Worm (Caenorhabditis elegans): Measurements from ENCODE around the gene ZK418.10.

ZK418.10 gene

ce11 chrIII:7080689-7081088 lies 9.8 kb downstream of the ZK418.10 start, which contains the start of gene ZK418.7:
ZK418.7 (minus strand) TSS chrIII:7080789.
- TF ChIP-seq unc-62 (GFP tag; optimal IDR thresholded peaks at IDR 0.05): no peak
- no peak for TF ChIP-seq unc-39 (tag; optimal IDR thresholded peaks at IDR 0.05)
- no peak for TF ChIP-seq ceh-39 (tag; optimal IDR thresholded peaks at IDR 0.05)
- no peak for TF ChIP-seq drap-1 (GFP tag; optimal IDR thresholded peaks at IDR 0.05)
- no peak for TF ChIP-seq ztf-11 (tag; optimal IDR thresholded peaks at IDR 0.05)
- TF ChIP-seq nhr-28 (tag; optimal IDR thresholded peaks at IDR 0.05): no peak
- TF ChIP-seq hlh-1 (tag; optimal IDR thresholded peaks at IDR 0.05): no peak
- no peak for TF ChIP-seq bed-3 (GFP tag; optimal IDR thresholded peaks at IDR 0.05)
- TF ChIP-seq nhr-237 (tag; optimal IDR thresholded peaks at IDR 0.05): no peak
- no peak for TF ChIP-seq zip-8 (tag; optimal IDR thresholded peaks at IDR 0.05)
- no peak for TF ChIP-seq M03D4.4 (tag; optimal IDR thresholded peaks at IDR 0.05)
- TF ChIP-seq lin-32 (GFP tag; optimal IDR thresholded peaks at IDR 0.05): no peak
- TF ChIP-seq lsy-2 (tag; optimal IDR thresholded peaks at IDR 0.05): no peak
- TF ChIP-seq blmp-1 (tag; optimal IDR thresholded peaks at IDR 0.05): no peak
- no peak for TF ChIP-seq ceh-83 (GFP tag; optimal IDR thresholded peaks at IDR 0.05)
- TF ChIP-seq mep-1 (tag; optimal IDR thresholded peaks at IDR 0.05): no peak

- no peak for TF ChIP-seq unc-62 (GFP tag; optimal IDR thresholded peaks at IDR 0.05)
- TF ChIP-seq ceh-83 (GFP tag; optimal IDR thresholded peaks at IDR 0.05): no peak
- TF ChIP-seq mls-2 (tag; optimal IDR thresholded peaks at IDR 0.05): no peak
- no peak for TF ChIP-seq ces-1 (GFP tag; optimal IDR thresholded peaks at IDR 0.05)
- no peak for TF ChIP-seq M03D4.4 (tag; optimal IDR thresholded peaks at IDR 0.05)
- no peak for TF ChIP-seq blmp-1 (tag; optimal IDR thresholded peaks at IDR 0.05)
- TF ChIP-seq flh-1 (GFP tag; optimal IDR thresholded peaks at IDR 0.05): no peak
- TF ChIP-seq hlh-1 (tag; optimal IDR thresholded peaks at IDR 0.05): no peak
- TF ChIP-seq mep-1 (tag; optimal IDR thresholded peaks at IDR 0.05): no peak
- TF ChIP-seq pha-4 (tag; optimal IDR thresholded peaks at IDR 0.05): no peak
- TF ChIP-seq nhr-76 (tag; optimal IDR thresholded peaks at IDR 0.05): no peak
- TF ChIP-seq lin-32 (GFP tag; optimal IDR thresholded peaks at IDR 0.05): no peak
- TF ChIP-seq ceh-39 (tag; optimal IDR thresholded peaks at IDR 0.05): no peak
- no peak for TF ChIP-seq unc-120 (tag; optimal IDR thresholded peaks at IDR 0.05; ENCODE audit: poor library complexity, severe bottlenecking)
Observed at ce11 chrIII:7078737-7079136, 11.8 kb downstream of the ZK418.10 start, which contains the start of gene ZK418.6. ZK418.6 (minus strand) TSS chrIII:7078837.

- TF ChIP-seq tbx-8 (GFP tag; optimal IDR thresholded peaks at IDR 0.05) (no peak), lin-13 (tag; optimal IDR thresholded peaks at IDR 0.05) (no peak), bed-3 (GFP tag; optimal IDR thresholded peaks at IDR 0.05) (no peak), mab-5 (tag; optimal IDR thresholded peaks at IDR 0.05) (no peak), ham-2 (GFP tag; optimal IDR thresholded peaks at IDR 0.05) (no peak), blmp-1 (tag; optimal IDR thresholded peaks at IDR 0.05) (no peak), snpc-4 (tag; optimal IDR thresholded peaks at IDR 0.05) (no peak), pha-4 (tag; optimal IDR thresholded peaks at IDR 0.05) (no peak), unc-39 (tag; optimal IDR thresholded peaks at IDR 0.05) (no peak), lin-32 (GFP tag; optimal IDR thresholded peaks at IDR 0.05) (no peak), mep-1 (tag; optimal IDR thresholded peaks at IDR 0.05) (no peak), M03D4.4 (tag; optimal IDR thresholded peaks at IDR 0.05) (no peak), nhr-237 (tag; optimal IDR thresholded peaks at IDR 0.05) (no peak)
Observed at ce11 chrIII:7076386-7076785, 14.1 kb downstream of the ZK418.10 start, which contains the start of gene ZK418.13. ZK418.13 (minus strand) TSS chrIII:7076486.

DNA sequence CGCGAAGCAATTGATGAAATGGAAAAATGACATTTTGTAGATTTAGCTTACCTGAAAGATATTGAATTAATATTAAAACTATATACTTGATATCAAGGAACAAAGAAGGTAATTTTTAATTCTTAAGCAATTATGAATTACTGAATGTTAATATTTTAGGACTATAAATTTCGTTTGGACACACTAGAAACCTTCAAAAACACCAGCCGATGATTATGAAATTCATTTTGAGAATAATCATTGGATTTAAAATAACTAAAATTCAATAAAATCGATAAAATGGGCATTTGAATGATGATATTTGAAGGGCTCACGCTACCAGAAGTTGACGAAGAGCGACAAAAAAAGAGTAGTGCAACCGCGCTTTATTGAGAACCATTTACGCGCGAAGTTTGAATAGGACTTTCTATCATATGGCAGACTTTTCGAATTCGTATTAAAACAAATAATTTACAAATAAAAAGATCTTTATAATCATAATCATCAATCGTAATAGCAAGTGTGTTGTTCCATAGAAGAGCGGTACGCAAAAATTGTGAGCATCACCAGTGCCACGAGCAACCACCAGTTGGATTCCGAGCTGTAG lies 16.6 kb downstream of the ZK418.10 start, which contains the start of gene ZK418.5:
Gene ZK418.5 (minus strand): TSS at position 51 of the 586 bp plus-strand sequence.
- TF ChIP-seq nhr-2 (tag; optimal IDR thresholded peaks at IDR 0.05) (no peak), ceh-43 (GFP tag; optimal IDR thresholded peaks at IDR 0.05) (no peak), lsy-2 (tag; optimal IDR thresholded peaks at IDR 0.05) (peak; percentile 48), ztf-11 (tag; optimal IDR thresholded peaks at IDR 0.05) (no peak), nhr-28 (tag; optimal IDR thresholded peaks at IDR 0.05) (no peak), ceh-39 (tag; optimal IDR thresholded peaks at IDR 0.05) (peak; percentile 22), mep-1 (tag; optimal IDR thresholded peaks at IDR 0.05) (peak; percentile 32)

- no peak for TF ChIP-seq ham-2 (GFP tag; optimal IDR thresholded peaks at IDR 0.05)
- TF ChIP-seq blmp-1 (tag; optimal IDR thresholded peaks at IDR 0.05): no peak
- TF ChIP-seq lin-13 (tag; optimal IDR thresholded peaks at IDR 0.05): no peak
- no peak for TF ChIP-seq ces-1 (GFP tag; optimal IDR thresholded peaks at IDR 0.05)
- no peak for TF ChIP-seq ceh-39 (tag; optimal IDR thresholded peaks at IDR 0.05)
- TF ChIP-seq pha-4 (tag; optimal IDR thresholded peaks at IDR 0.05): no peak
Observed at ce11 chrIII:7072452-7072851, 18.0 kb downstream of the ZK418.10 start, which contains the start of gene lin-37. lin-37 (minus strand) TSS chrIII:7072552.

Data from whole organism, mixed stage, embryonic.